3 fruit fly cellular contexts compared by ENCODE assay signal in genomic region chrX:15152058-15152457, dm6.
TF ChIP-seq lines count a peak whose summit lies in the region.

No protein-coding gene starts in this region.

- no peak for TF ChIP-seq CTCF in whole organism, embryonic (GFP tag; optimal IDR thresholded peaks at IDR 0.05; lab: Kevin White, UChicago)

TF ChIP-seq in whole organism, embryonic, 481 proteins besides CTCF, POLR2A, EP300 and RAD21:
- TF ChIP-seq ci (GFP tag; IDR thresholded peaks at IDR 0.05; lab: Robert Waterston, UW) (0 out of 3 replicates have a peak, but pooled peaks have one; percentile 36), CG12391 (tag; optimal IDR thresholded peaks at IDR 0.05; lab: Kevin White, UChicago) (no peak), Drgx (GFP tag; IDR thresholded peaks at IDR 0.05; lab: Robert Waterston, UW) (peak; percentile 48; the same call in 1 of the 2 replicates)

TF ChIP-seq in whole organism, prepupa, 60 proteins besides CTCF, POLR2A, EP300 and RAD21:
- peak; percentile 57 for TF ChIP-seq Hr4 (GFP tag; optimal IDR thresholded peaks at IDR 0.05; lab: Kevin White, UChicago)
- TF ChIP-seq CG6792 (GFP tag; optimal IDR thresholded peaks at IDR 0.05; lab: Kevin White, UChicago) = no peak
- peak; percentile 50; the same call in 1 of the 2 replicates for TF ChIP-seq CG15336 (GFP tag; IDR thresholded peaks at IDR 0.05; lab: Robert Waterston, UW)
- TF ChIP-seq CG8319 (GFP tag; optimal IDR thresholded peaks at IDR 0.05; lab: Kevin White, UChicago) = no peak
- TF ChIP-seq Sox14 (GFP tag; optimal IDR thresholded peaks at IDR 0.05; lab: Kevin White, UChicago) = no peak
- peak; percentile 47 for TF ChIP-seq CG32006 (GFP tag; optimal IDR thresholded peaks at IDR 0.05; lab: Kevin White, UChicago)
- TF ChIP-seq CG1621 (tag; optimal IDR thresholded peaks at IDR 0.05; lab: Kevin White, UChicago) = no peak
- peak; percentile 42 for TF ChIP-seq Eip78C (GFP tag; lab: Kevin White, UChicago)
- peak; percentile 28 for TF ChIP-seq CG3919 (GFP tag; optimal IDR thresholded peaks at IDR 0.05; lab: Kevin White, UChicago)
- TF ChIP-seq CG6808 (GFP tag; optimal IDR thresholded peaks at IDR 0.05; lab: Kevin White, UChicago) = no peak
- peak; percentile 21 for TF ChIP-seq pdm3 (GFP tag; optimal IDR thresholded peaks at IDR 0.05; lab: Kevin White, UChicago)
- TF ChIP-seq CG4318 (GFP tag; optimal IDR thresholded peaks at IDR 0.05; lab: Kevin White, UChicago) = no peak
- TF ChIP-seq CG6276 (GFP tag; optimal IDR thresholded peaks at IDR 0.05; lab: Kevin White, UChicago) = peak; percentile 28
- TF ChIP-seq Gug (GFP tag; IDR thresholded peaks at IDR 0.05; lab: Robert Waterston, UW) = no peak
- TF ChIP-seq Lpt (GFP tag; optimal IDR thresholded peaks at IDR 0.05; lab: Kevin White, UChicago) = peak; percentile 38
- TF ChIP-seq achi (GFP tag; optimal IDR thresholded peaks at IDR 0.05; lab: Kevin White, UChicago) = peak; percentile 5
- TF ChIP-seq esn (GFP tag; optimal IDR thresholded peaks at IDR 0.05; lab: Kevin White, UChicago) = no peak
- peak; percentile 10 for TF ChIP-seq svp (GFP tag; lab: Kevin White, UChicago)
- TF ChIP-seq Blimp-1 (GFP tag; optimal IDR thresholded peaks at IDR 0.05; lab: Kevin White, UChicago) = no peak
- peak; percentile 70 for TF ChIP-seq CG6163 (GFP tag; IDR thresholded peaks at IDR 0.05; lab: Robert Waterston, UW)
- peak; percentile 48; the same call in 1 of the 3 replicates for TF ChIP-seq CG8119 (GFP tag; IDR thresholded peaks at IDR 0.05; lab: Robert Waterston, UW)
- peak; percentile 62; the same call in 2 of the 3 replicates for TF ChIP-seq eg (GFP tag; IDR thresholded peaks at IDR 0.05; lab: Robert Waterston, UW)

TF ChIP-seq in whole organism, pupa, 21 proteins besides CTCF, POLR2A, EP300 and RAD21:
- no peak for TF ChIP-seq Snoo (tag; optimal IDR thresholded peaks at IDR 0.05; lab: Kevin White, UChicago)
- TF ChIP-seq Ets98B (GFP tag; IDR thresholded peaks at IDR 0.05; lab: Robert Waterston, UW) = peak; percentile 26; the same call in 1 of the 2 replicates
- no peak for TF ChIP-seq CG13204 (GFP tag; optimal IDR thresholded peaks at IDR 0.05; lab: Kevin White, UChicago)
- peak; percentile 39 for TF ChIP-seq CG14655 (GFP tag; optimal IDR thresholded peaks at IDR 0.05; lab: Kevin White, UChicago)
- TF ChIP-seq fd96Ca (GFP tag; IDR thresholded peaks at IDR 0.05; lab: Robert Waterston, UW) = peak; percentile 60; the same call in 1 of the 3 replicates
- no peak for TF ChIP-seq CG12605 (GFP tag; IDR thresholded peaks at IDR 0.05; lab: Robert Waterston, UW)
- TF ChIP-seq rn (GFP tag; IDR thresholded peaks at IDR 0.05; lab: Robert Waterston, UW) = no peak
- TF ChIP-seq CG34367 (tag; optimal IDR thresholded peaks at IDR 0.05; lab: Kevin White, UChicago) = no peak
- TF ChIP-seq EcR (GFP tag; optimal IDR thresholded peaks at IDR 0.05; lab: Kevin White, UChicago) = no peak
- TF ChIP-seq CG15710 (tag; optimal IDR thresholded peaks at IDR 0.05; lab: Kevin White, UChicago) = no peak
- no peak for TF ChIP-seq Pif1A (GFP tag; optimal IDR thresholded peaks at IDR 0.05; lab: Kevin White, UChicago)
- TF ChIP-seq CG8159 (tag; optimal IDR thresholded peaks at IDR 0.05; lab: Kevin White, UChicago) = no peak
- TF ChIP-seq gl (tag; optimal IDR thresholded peaks at IDR 0.05; lab: Kevin White, UChicago) = no peak
- peak; percentile 56 for TF ChIP-seq CG32121 (GFP tag; IDR thresholded peaks at IDR 0.05; lab: Robert Waterston, UW)
- no peak for TF ChIP-seq CG9948 (tag; optimal IDR thresholded peaks at IDR 0.05; lab: Kevin White, UChicago)
- no peak for TF ChIP-seq D1 (tag; optimal IDR thresholded peaks at IDR 0.05; lab: Kevin White, UChicago)
- TF ChIP-seq CG10348 (GFP tag; IDR thresholded peaks at IDR 0.05; lab: Robert Waterston, UW) = no peak
- TF ChIP-seq CG17806 (tag; optimal IDR thresholded peaks at IDR 0.05; lab: Kevin White, UChicago) = no peak
- peak; percentile 29 for TF ChIP-seq CG8301 (tag; optimal IDR thresholded peaks at IDR 0.05; lab: Kevin White, UChicago)
- no peak for TF ChIP-seq Pif1B (GFP tag; optimal IDR thresholded peaks at IDR 0.05; lab: Kevin White, UChicago)
- peak; percentile 64; the same call in 2 of the 3 replicates for TF ChIP-seq CG4496 (GFP tag; IDR thresholded peaks at IDR 0.05; lab: Robert Waterston, UW)

Comparison
In these comparisons a context has a peak if more than half of its experiments do, and no peak if none do; other contexts are left out.
1. Of the 7 proteins assayed by ChIP-seq in both whole organism, embryonic and whole organism, prepupa: peak only in whole organism, embryonic: none; only in whole organism, prepupa: Lpt; in both: none; in neither: 6.